Worm (Caenorhabditis elegans) whole organism, L4 larva: Measurements from ENCODE around the gene hpa-1.

Experiments
- D1046.2 ChIP-seq: fragments of 200-800 bp; sonication (Bioruptor generic); IDR thresholded peaks from 2 replicates; pipeline ENCODE4 v1.3.6; 2022; ENCODE audit warnings: missing genetic modification characterization, missing compliant biosample characterization
- F26F4.8 ChIP-seq: fragments of 200-800 bp; sonication (Bioruptor generic); conservative IDR thresholded peaks from 2 replicates; pipeline ENCODE4 v1.3.6; 2022; ENCODE audit warnings: missing genetic modification characterization, missing compliant biosample characterization
- F44E2.7 ChIP-seq: fragments of 200-800 bp; sonication (Bioruptor generic); IDR thresholded peaks from 2 replicates; pipeline ENCODE4 v2.1.2; 2022; ENCODE audit warnings: missing genetic modification characterization, missing compliant biosample characterization
- F49E8.2 ChIP-seq: sonication (generic microtip); optimal IDR thresholded peaks from 2 replicates; lab custom pipeline; 2016; ENCODE audit warnings: missing compliant biosample characterization, mild to moderate bottlenecking, missing genetic modification characterization, borderline replicate concordance
- T26A8.4 ChIP-seq: fragments of 200-800 bp; sonication (Bioruptor generic); IDR thresholded peaks from 2 replicates; pipeline ENCODE4 v1.3.6; 2022; ENCODE audit warnings: missing genetic modification characterization, missing compliant biosample characterization
- Y105C5A.15 ChIP-seq: fragments of 200-800 bp; sonication (Bioruptor generic); IDR thresholded peaks from 2 replicates; pipeline ENCODE4 v1.3.6; 2022; ENCODE audit warnings: missing genetic modification characterization, missing compliant biosample characterization
- Y5F2A.4 ChIP-seq: fragments of 200-800 bp; sonication (Bioruptor generic); optimal IDR thresholded peaks from 2 replicates; lab custom pipeline; 2018; ENCODE audit warnings: mild to moderate bottlenecking, missing genetic modification characterization, missing compliant biosample characterization
- Y75B8A.6 ChIP-seq: fragments of 200-800 bp; sonication (Bioruptor generic); IDR thresholded peaks from 2 replicates; pipeline ENCODE4 v1.3.6; 2022; ENCODE audit warnings: missing genetic modification reagents, missing genetic modification characterization, missing compliant biosample characterization
- arid-1 ChIP-seq: fragments of 200-800 bp; sonication (Bioruptor generic); conservative IDR thresholded peaks from 2 replicates; pipeline ENCODE4 v1.3.6; 2022; ENCODE audit warnings: missing genetic modification reagents, missing genetic modification characterization, missing compliant biosample characterization
- ceh-20 ChIP-seq: fragments of 200-800 bp; sonication (Bioruptor generic); IDR thresholded peaks from 2 replicates; pipeline ENCODE4 v1.3.6; 2022; ENCODE audit warnings: missing genetic modification reagents, missing genetic modification characterization, missing compliant biosample characterization
- ceh-28 ChIP-seq: fragments of 150-350 bp; optimal IDR thresholded peaks from 2 replicates; lab custom pipeline; 2014; ENCODE audit warnings: missing biosample characterization, missing genetic modification reagents, missing genetic modification characterization
- ceh-82 ChIP-seq: sonication (generic microtip); optimal IDR thresholded peaks from 2 replicates; lab custom pipeline; 2017; ENCODE audit warnings: missing biosample characterization, missing genetic modification characterization
- ces-1 ChIP-seq: fragments of 150-350 bp; sonication (generic microtip); optimal IDR thresholded peaks from 4 replicates; lab custom pipeline; 2014; ENCODE audit warnings: missing biosample characterization, missing genetic modification reagents, missing genetic modification characterization
- daf-12 ChIP-seq: fragments of 150-350 bp; optimal IDR thresholded peaks from 2 replicates; lab custom pipeline; 2014; ENCODE audit warnings: missing biosample characterization, missing genetic modification reagents, missing genetic modification characterization
- dmd-8 ChIP-seq: fragments of 200-800 bp; sonication (Bioruptor generic); IDR thresholded peaks from 2 replicates; pipeline ENCODE4 v1.3.6; 2022; ENCODE audit warnings: missing genetic modification characterization, missing compliant biosample characterization
- dve-1 ChIP-seq: sonication (generic microtip); optimal IDR thresholded peaks from 2 replicates; lab custom pipeline; 2017; ENCODE audit warnings: antibody characterized with exemption, mild to moderate bottlenecking, missing genetic modification characterization, missing compliant biosample characterization; ENCODE audit not compliant: insufficient read depth
- egl-27 ChIP-seq: sonication (generic microtip); optimal IDR thresholded peaks from 3 replicates; lab custom pipeline; 2017; ENCODE audit warnings: missing biosample characterization, missing genetic modification reagents, missing genetic modification characterization
- egl-43 ChIP-seq: fragments of 200-800 bp; sonication (Bioruptor generic); IDR thresholded peaks from 2 replicates; pipeline ENCODE4 v1.3.6; 2022; ENCODE audit warnings: missing genetic modification reagents, missing genetic modification characterization, missing compliant biosample characterization
- fos-1 ChIP-seq: fragments of 150-350 bp; optimal IDR thresholded peaks from 2 replicates; lab custom pipeline; 2014; ENCODE audit warnings: missing biosample characterization, missing genetic modification characterization
- hlh-30 ChIP-seq: sonication (generic microtip); optimal IDR thresholded peaks from 2 replicates; lab custom pipeline; 2017; ENCODE audit warnings: antibody characterized with exemption, mild to moderate bottlenecking, missing genetic modification characterization, missing compliant biosample characterization; ENCODE audit not compliant: insufficient read depth
- hmg-1.1 ChIP-seq: fragments of 200-800 bp; sonication (Bioruptor generic); IDR thresholded peaks from 2 replicates; pipeline ENCODE4 v1.3.6; 2022; ENCODE audit warnings: missing genetic modification reagents, missing genetic modification characterization, missing compliant biosample characterization
- lin-1 ChIP-seq: fragments of 200-800 bp; sonication (Bioruptor generic); IDR thresholded peaks from 2 replicates; pipeline ENCODE4 v1.3.6; 2022; ENCODE audit warnings: missing genetic modification reagents, missing genetic modification characterization, missing compliant biosample characterization
- lin-13 ChIP-seq: fragments of 150-350 bp; optimal IDR thresholded peaks from 2 replicates; lab custom pipeline; 2014; ENCODE audit warnings: missing biosample characterization, missing genetic modification reagents, missing genetic modification characterization
- lin-29 ChIP-seq: fragments of 200-800 bp; sonication (Bioruptor generic); IDR thresholded peaks from 2 replicates; pipeline ENCODE4 v1.3.6; 2022; ENCODE audit warnings: missing genetic modification reagents, missing genetic modification characterization, missing compliant biosample characterization
- lin-39 ChIP-seq: fragments of 150-350 bp; optimal IDR thresholded peaks from 2 replicates; lab custom pipeline; 2014; ENCODE audit warnings: missing biosample characterization, missing genetic modification reagents, missing genetic modification characterization
- mdl-1 ChIP-seq, 2 experiments: fragments of 150-350 bp in 1 of 2; sonication (generic microtip) in 1 of 2; optimal IDR thresholded peaks; 2 replicates each; lab custom pipeline; 2014 to 2017; ENCODE audit warnings: missing biosample characterization in 2 of 2, missing genetic modification characterization in 2 of 2
- mxl-2 ChIP-seq: fragments of 200-800 bp; sonication (Bioruptor generic); conservative IDR thresholded peaks from 2 replicates; pipeline ENCODE4 v1.3.6; 2022; ENCODE audit warnings: missing genetic modification reagents, missing genetic modification characterization, missing compliant biosample characterization
- mxl-3 ChIP-seq: fragments of 200-800 bp; sonication (Bioruptor generic); optimal IDR thresholded peaks from 2 replicates; lab custom pipeline; 2018; ENCODE audit warnings: mild to moderate bottlenecking, missing genetic modification characterization, missing compliant biosample characterization
- nhr-102 ChIP-seq: sonication (generic microtip); optimal IDR thresholded peaks from 2 replicates; lab custom pipeline; 2016; ENCODE audit warnings: mild to moderate bottlenecking, missing genetic modification characterization, moderate library complexity, missing compliant biosample characterization
- nhr-25 ChIP-seq: sonication (generic microtip); optimal IDR thresholded peaks from 2 replicates; lab custom pipeline; 2017; ENCODE audit warnings: missing genetic modification characterization, mild to moderate bottlenecking, missing compliant biosample characterization, antibody characterized with exemption, moderate library complexity, borderline replicate concordance; ENCODE audit not compliant: insufficient read depth
- nhr-42 ChIP-seq: fragments of 200-800 bp; sonication (Bioruptor generic); IDR thresholded peaks from 2 replicates; pipeline ENCODE4 v1.3.6; 2022; ENCODE audit warnings: missing genetic modification characterization, missing compliant biosample characterization
- nhr-76 ChIP-seq: fragments of 150-350 bp; optimal IDR thresholded peaks from 2 replicates; lab custom pipeline; 2014; ENCODE audit warnings: missing biosample characterization, missing genetic modification characterization
- php-3 ChIP-seq: fragments of 200-800 bp; sonication (Bioruptor generic); IDR thresholded peaks from 2 replicates; pipeline ENCODE4 v1.3.6; 2022; ENCODE audit warnings: missing genetic modification reagents, missing genetic modification characterization, missing compliant biosample characterization
- pqm-1 ChIP-seq: sonication (generic microtip); optimal IDR thresholded peaks from 2 replicates; lab custom pipeline; 2017; ENCODE audit warnings: missing biosample characterization, missing genetic modification characterization
- saeg-2 ChIP-seq: fragments of 200-800 bp; sonication (Bioruptor generic); IDR thresholded peaks from 2 replicates; pipeline ENCODE4 v1.3.6; 2022; ENCODE audit warnings: missing genetic modification reagents, missing genetic modification characterization, missing compliant biosample characterization
- sdz-12 ChIP-seq: fragments of 200-800 bp; sonication (Bioruptor generic); optimal IDR thresholded peaks from 2 replicates; lab custom pipeline; 2018; ENCODE audit warnings: mild to moderate bottlenecking, missing genetic modification characterization, missing compliant biosample characterization
- set-16 ChIP-seq: fragments of 200-800 bp; sonication (Bioruptor generic); IDR thresholded peaks from 2 replicates; pipeline ENCODE4 v1.3.6; 2022; ENCODE audit warnings: missing genetic modification reagents, missing genetic modification characterization, missing compliant biosample characterization
- skn-1 ChIP-seq: fragments of 150-350 bp; optimal IDR thresholded peaks from 2 replicates; lab custom pipeline; 2014; ENCODE audit warnings: missing biosample characterization, missing genetic modification characterization
- snpc-1.2 ChIP-seq: fragments of 200-800 bp; sonication (Bioruptor generic); IDR thresholded peaks from 2 replicates; pipeline ENCODE4 v1.3.6; 2022; ENCODE audit warnings: missing genetic modification reagents, missing genetic modification characterization, missing compliant biosample characterization
- snpc-4 ChIP-seq: fragments of 150-350 bp; optimal IDR thresholded peaks from 2 replicates; lab custom pipeline; 2014; ENCODE audit warnings: missing biosample characterization, missing genetic modification characterization
- unc-62 ChIP-seq, 3 experiments: fragments of 150-350 bp in 1 of 3; sonication (generic microtip); optimal IDR thresholded peaks in 2 of 3; peaks in 1 of 3; 1 replicate in 1 of 3; 2 replicates in 2 of 3; lab custom pipeline; 2014 to 2017; ENCODE audit warnings: missing biosample characterization in 3 of 3, missing genetic modification characterization in 3 of 3, missing genetic modification reagents in 3 of 3, missing genotype in 1 of 3
- zip-2 ChIP-seq: fragments of 150-350 bp; optimal IDR thresholded peaks from 2 replicates; lab custom pipeline; 2014; ENCODE audit warnings: missing biosample characterization, missing genetic modification characterization
- ztf-11 ChIP-seq: fragments of 150-350 bp; optimal IDR thresholded peaks from 2 replicates; lab custom pipeline; 2014; ENCODE audit warnings: missing biosample characterization, missing genetic modification characterization
- ztf-7 ChIP-seq: fragments of 150-350 bp; optimal IDR thresholded peaks from 2 replicates; lab custom pipeline; 2014; ENCODE audit warnings: missing biosample characterization, missing genetic modification characterization

The hpa-1 gene

DNA sequence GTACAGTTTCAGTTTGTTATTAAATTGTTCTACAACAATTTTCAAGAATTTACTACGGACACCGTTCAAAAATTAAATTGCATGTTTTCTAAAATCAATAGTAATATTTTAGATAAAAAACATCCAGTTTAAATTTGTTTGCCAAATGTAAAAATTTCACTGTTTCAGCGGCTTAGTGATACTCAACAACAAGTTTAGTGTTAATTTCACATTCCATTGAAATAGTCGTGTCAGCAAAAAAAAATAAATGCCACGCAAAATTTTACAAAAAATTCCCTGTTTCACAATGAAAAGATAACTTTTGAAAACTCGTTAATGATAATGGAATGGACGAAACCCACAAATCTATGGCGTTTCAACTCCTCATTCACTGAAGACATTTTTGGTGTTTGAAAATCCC lies 16.8 kb downstream of the hpa-1 start:
- peak in 1 of 2 experiments; percentile 18 for TF ChIP-seq unc-62 (GFP tag; optimal IDR thresholded peaks at IDR 0.05 in 1 of 2; lab: Kevin White, UChicago)
- no peak for TF ChIP-seq unc-62 (tag; optimal IDR thresholded peaks at IDR 0.05; lab: Kevin White, UChicago)
- TF ChIP-seq zip-2: no peak
- TF ChIP-seq Y105C5A.15 (GFP tag; lab: Robert Waterston, UW): no peak
- no peak for TF ChIP-seq mxl-2 (GFP tag; lab: Robert Waterston, UW)
- TF ChIP-seq hmg-1.1: no peak
- no peak for TF ChIP-seq fos-1 (tag; lab: Kevin White, UChicago)
- no peak for TF ChIP-seq skn-1 (tag; lab: Kevin White, UChicago)
- no peak for TF ChIP-seq nhr-25 (tag; lab: Kevin White, UChicago)
- TF ChIP-seq snpc-1.2 (GFP tag; lab: Robert Waterston, UW): peak; percentile 57; the same call in 1 of the 2 replicates

DNA sequence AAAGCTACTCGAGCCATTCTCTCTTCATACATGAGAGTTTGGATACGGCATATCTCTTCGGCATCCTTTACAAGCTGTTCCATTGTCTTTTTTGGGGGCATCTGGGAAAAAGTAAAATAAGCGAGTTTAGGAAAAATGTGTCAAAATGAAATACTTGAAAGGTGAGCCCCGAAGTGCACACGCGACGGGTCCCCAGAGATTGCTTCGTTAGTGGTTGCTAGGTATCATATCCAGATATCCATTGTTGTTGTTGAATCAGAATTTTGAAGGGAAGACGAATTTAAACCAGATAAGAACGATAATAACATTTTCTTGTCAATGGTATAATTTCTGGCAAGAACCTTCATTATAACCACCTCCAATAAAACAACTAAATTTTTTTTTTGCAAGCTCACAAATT lies 22.0 kb downstream of the hpa-1 start, which contains the start of gene H25K10.2:
Gene H25K10.2 (minus strand): TSS at position 101 of the 400 bp plus-strand sequence.
- TF ChIP-seq arid-1 (GFP tag; lab: Robert Waterston, UW): no peak
- TF ChIP-seq saeg-2 (GFP tag; lab: Robert Waterston, UW): no peak
- TF ChIP-seq hlh-30: no peak
- no peak for TF ChIP-seq F44E2.7 (GFP tag; lab: Robert Waterston, UW)
- TF ChIP-seq nhr-76 (tag; lab: Kevin White, UChicago): no peak
- no peak for TF ChIP-seq egl-27 (tag; lab: Kevin White, UChicago)
- no peak for TF ChIP-seq set-16 (GFP tag; lab: Robert Waterston, UW)
- no peak for TF ChIP-seq mxl-3 (GFP tag; lab: Kevin White, UChicago)
- TF ChIP-seq sdz-12 (GFP tag; lab: Kevin White, UChicago): no peak
- TF ChIP-seq T26A8.4 (GFP tag; lab: Robert Waterston, UW): no peak
- no peak for TF ChIP-seq fos-1 (tag; lab: Kevin White, UChicago)
- no peak for TF ChIP-seq D1046.2 (GFP tag; lab: Robert Waterston, UW)
- TF ChIP-seq nhr-102 (tag; lab: Kevin White, UChicago): no peak
- TF ChIP-seq Y75B8A.6 (GFP tag; lab: Robert Waterston, UW): no peak
- TF ChIP-seq ztf-11 (tag; lab: Kevin White, UChicago): no peak
- no peak for TF ChIP-seq ceh-28 (tag; lab: Kevin White, UChicago)
- no peak for TF ChIP-seq dve-1 (tag; lab: Kevin White, UChicago)

DNA sequence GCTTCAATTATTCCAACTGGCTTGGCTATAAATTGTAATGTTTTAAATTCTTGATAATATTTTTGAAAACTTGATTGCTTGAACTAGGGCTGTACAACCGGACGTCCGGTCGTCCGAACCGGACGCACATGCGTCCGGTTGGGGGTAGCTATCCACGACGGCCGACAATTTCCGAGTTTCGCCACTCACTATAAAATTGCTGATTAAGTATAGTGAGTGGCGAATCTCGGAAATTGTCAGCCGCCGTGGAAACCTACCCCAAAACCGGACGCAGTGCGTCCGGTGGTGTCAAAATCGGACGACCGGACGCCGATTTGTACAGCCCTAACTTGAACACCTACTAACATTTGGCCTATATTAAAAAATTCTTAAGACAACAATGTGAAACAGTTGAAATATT lies 23.5 kb downstream of the hpa-1 start:
- peak; percentile 86 for TF ChIP-seq snpc-1.2 (GFP tag; lab: Robert Waterston, UW)

DNA sequence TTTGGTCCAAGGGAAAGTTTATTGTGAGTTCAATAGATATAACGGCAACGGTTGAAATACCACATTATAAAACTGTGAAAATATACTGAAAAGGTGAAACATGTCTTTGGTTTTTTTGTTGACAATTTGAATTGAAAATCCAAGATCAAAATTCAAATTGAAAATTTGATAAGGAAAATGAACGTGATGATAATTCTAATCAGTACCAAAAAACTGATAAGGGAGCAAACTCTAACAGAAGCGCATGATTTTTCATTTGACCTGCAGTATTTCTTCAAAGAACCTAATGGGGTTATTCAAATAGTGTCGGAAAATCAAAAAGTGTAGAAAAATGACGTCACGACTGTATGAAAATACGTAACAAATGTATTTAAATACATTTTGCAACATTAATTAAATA lies 29.6 kb downstream of the hpa-1 start:
- no peak for TF ChIP-seq hmg-1.1
- TF ChIP-seq daf-12 (tag; lab: Kevin White, UChicago): no peak
- peak; percentile 83 for TF ChIP-seq pqm-1 (tag; lab: Kevin White, UChicago)
- no peak for TF ChIP-seq F44E2.7 (GFP tag; lab: Robert Waterston, UW)
- no peak for TF ChIP-seq dmd-8
- TF ChIP-seq snpc-4: no peak
- TF ChIP-seq mdl-1 (tag; optimal IDR thresholded peaks at IDR 0.05; lab: Kevin White, UChicago): peak in 1 of 2 experiments; percentile 27
- no peak for TF ChIP-seq ceh-20
- no peak for TF ChIP-seq lin-29 (GFP tag; lab: Robert Waterston, UW)
- no peak for TF ChIP-seq lin-1 (GFP tag; lab: Robert Waterston, UW)
- no peak for TF ChIP-seq Y5F2A.4
- no peak for TF ChIP-seq ceh-82
- no peak for TF ChIP-seq nhr-42 (GFP tag; lab: Robert Waterston, UW)
- TF ChIP-seq nhr-25 (tag; lab: Kevin White, UChicago): no peak
- no peak for TF ChIP-seq lin-39 (tag; lab: Kevin White, UChicago)
- no peak for TF ChIP-seq egl-27 (tag; lab: Kevin White, UChicago)
- TF ChIP-seq lin-13: no peak
- no peak for TF ChIP-seq arid-1 (GFP tag; lab: Robert Waterston, UW)
- TF ChIP-seq F49E8.2 (tag; lab: Kevin White, UChicago): no peak
- no peak for TF ChIP-seq skn-1 (tag; lab: Kevin White, UChicago)
- no peak for TF ChIP-seq egl-43 (GFP tag; lab: Robert Waterston, UW)
- no peak for TF ChIP-seq ztf-7 (tag; lab: Kevin White, UChicago)
- no peak for TF ChIP-seq Y75B8A.6 (GFP tag; lab: Robert Waterston, UW)
- no peak for TF ChIP-seq php-3 (GFP tag; lab: Robert Waterston, UW)
- no peak for TF ChIP-seq F26F4.8 (GFP tag; lab: Robert Waterston, UW)
- no peak for TF ChIP-seq ces-1
